2 fruit fly cellular contexts compared by ENCODE assay signal in the genomic region with DNA sequence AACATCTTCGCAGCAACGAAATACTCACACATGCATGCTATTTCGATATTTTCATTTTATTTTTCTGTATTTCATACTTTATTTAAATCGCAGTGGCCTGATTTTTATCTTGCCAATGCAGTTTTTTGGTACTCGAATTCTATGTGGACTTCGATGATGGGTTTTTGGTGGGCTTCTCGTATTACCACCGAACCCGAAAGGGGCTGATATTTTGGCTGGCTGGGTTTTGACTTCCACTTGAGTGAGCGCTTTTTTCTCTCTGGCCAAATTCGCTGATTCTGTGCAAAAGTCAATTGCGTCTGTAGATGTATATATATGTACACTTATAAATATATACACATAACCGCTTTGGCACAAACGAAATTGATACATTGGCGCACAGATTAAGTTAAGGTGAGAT.
TF ChIP-seq lines count a peak whose summit lies in the region.

No protein-coding gene starts in this region.

- no peak for TF ChIP-seq CTCF in whole organism, embryonic (GFP tag; optimal IDR thresholded peaks at IDR 0.05; lab: Kevin White, UChicago)

TF ChIP-seq in whole organism, adult, 20 proteins besides CTCF, POLR2A, EP300 and RAD21:
- TF ChIP-seq Crg-1 (GFP tag; optimal IDR thresholded peaks at IDR 0.05; lab: Kevin White, UChicago) (no peak), cnc (optimal IDR thresholded peaks at IDR 0.05; lab: Kevin White, UChicago) (no peak), CG5204 (GFP tag; optimal IDR thresholded peaks at IDR 0.05; lab: Kevin White, UChicago) (no peak), tj (GFP tag; optimal IDR thresholded peaks at IDR 0.05; lab: Kevin White, UChicago) (peak; percentile 91), CG14711 (tag; optimal IDR thresholded peaks at IDR 0.05; lab: Kevin White, UChicago) (no peak), CG7101 (tag; optimal IDR thresholded peaks at IDR 0.05; lab: Kevin White, UChicago) (no peak), bab1 (GFP tag; optimal IDR thresholded peaks at IDR 0.05; lab: Kevin White, UChicago) (peak; percentile 22), CG33017 (tag; optimal IDR thresholded peaks at IDR 0.05; lab: Kevin White, UChicago) (no peak)
TF ChIP-seq in whole organism, adult: peak in this region for 2.

TF ChIP-seq in whole organism, embryonic, 481 proteins besides CTCF, POLR2A, EP300 and RAD21:
- TF ChIP-seq zfh1 (GFP tag; IDR thresholded peaks at IDR 0.05; lab: Robert Waterston, UW): no peak
- no peak for TF ChIP-seq CG6683 (GFP tag; optimal IDR thresholded peaks at IDR 0.05; lab: Kevin White, UChicago)
- peak; percentile 9 for TF ChIP-seq sens (GFP tag; lab: Kevin White, UChicago)
